Fruit fly (Drosophila melanogaster) whole organism, pupa: ENCODE data around the gene CG32249.

ENCODE experiments used
- CG15710 ChIP-seq: fragments of 200-800 bp; sonication (Bioruptor generic); optimal IDR thresholded peaks from 2 replicates; lab custom pipeline; 2018; ENCODE audit warnings: missing biosample characterization, mild to moderate bottlenecking, missing genetic modification characterization, moderate library complexity
- CG32121 ChIP-seq: fragments of 200-800 bp; sonication (Bioruptor generic); IDR thresholded peaks from 2 replicates; pipeline ENCODE4 v1.3.6; 2022; ENCODE audit warnings: missing biosample characterization, missing genetic modification characterization
- CG34367 ChIP-seq: fragments of 200-800 bp; sonication (Bioruptor generic); optimal IDR thresholded peaks from 2 replicates; lab custom pipeline; 2018; ENCODE audit warnings: missing biosample characterization, mild to moderate bottlenecking, missing genetic modification characterization
- CG4496 ChIP-seq: fragments of 200-800 bp; sonication (Bioruptor generic); IDR thresholded peaks from 3 replicates; pipeline ENCODE4 v1.3.6; 2022; ENCODE audit warnings: missing biosample characterization, missing genetic modification characterization
- CG8159 ChIP-seq: fragments of 200-800 bp; sonication (Bioruptor generic); optimal IDR thresholded peaks from 3 replicates; lab custom pipeline; 2018; ENCODE audit warnings: missing biosample characterization, mild to moderate bottlenecking, missing genetic modification characterization, moderate library complexity
- D1 ChIP-seq: fragments of 200-800 bp; sonication (Bioruptor generic); optimal IDR thresholded peaks from 2 replicates; lab custom pipeline; 2018; ENCODE audit warnings: missing biosample characterization, mild to moderate bottlenecking, missing genetic modification characterization, moderate library complexity

DNA sequence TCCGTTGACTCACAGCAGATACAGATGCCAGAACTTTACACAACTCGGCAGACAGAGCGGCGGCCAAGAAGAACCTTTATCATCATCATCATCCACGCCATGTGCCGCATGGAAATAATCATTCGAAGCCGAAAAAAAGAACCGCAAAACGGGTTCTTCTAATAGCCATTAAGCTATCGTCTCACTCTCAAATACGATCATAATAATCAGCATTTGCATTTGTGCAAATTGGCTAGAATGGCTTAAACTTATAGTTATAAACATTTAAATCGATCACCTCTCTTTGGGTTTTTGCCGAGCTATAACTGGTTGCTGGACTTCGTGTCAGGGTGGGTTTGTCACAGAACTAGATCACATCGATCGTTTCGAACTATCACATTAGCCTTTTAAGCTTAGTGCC lies 27.6 kb upstream of the CG32249 start:
- TF ChIP-seq CG15710 (tag; lab: Kevin White, UChicago) (no peak), CG32121 (GFP tag; lab: Robert Waterston, UW) (no peak), CG8159 (tag; lab: Kevin White, UChicago) (no peak), D1 (tag; lab: Kevin White, UChicago) (no peak), CG34367 (tag; lab: Kevin White, UChicago) (no peak), CG4496 (GFP tag; lab: Robert Waterston, UW) (no peak)
